Fruit fly (Drosophila melanogaster): Measurements from ENCODE around the gene ND-B22.

The ND-B22 gene

dm6 chr2L:13349237-13349902 lies 21.5 kb downstream of the ND-B22 start:
- TF ChIP-seq CG32006 (GFP tag; optimal IDR thresholded peaks at IDR 0.05) (no peak), Eip78C (GFP tag) (peak; percentile 73), CG3919 (GFP tag; optimal IDR thresholded peaks at IDR 0.05) (no peak)

DNA sequence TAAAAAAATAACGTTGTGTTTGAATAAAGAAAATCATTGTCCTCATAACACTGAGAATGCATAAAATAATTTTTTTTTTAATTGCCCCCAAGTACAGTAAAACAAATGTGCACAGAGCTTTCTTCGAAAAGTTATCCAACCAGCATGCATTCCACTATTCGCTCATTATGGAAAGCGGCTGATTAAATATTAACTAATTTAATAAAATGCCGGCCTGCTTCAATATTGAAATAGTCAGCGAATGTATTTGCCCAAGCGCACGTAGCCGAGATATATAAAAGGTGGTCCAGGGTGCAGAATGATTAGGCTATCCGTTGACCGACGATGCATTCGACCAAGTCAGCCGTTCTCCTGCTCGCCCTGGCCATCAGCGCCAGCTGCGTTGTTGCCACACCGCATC lies 23.4 kb downstream of the ND-B22 start, which contains the start of gene CG16826:
Gene CG16826, plus strand, starts transcription at position 301 of the 400 bp plus-strand sequence.
- TF ChIP-seq Ets96B (tag; optimal IDR thresholded peaks at IDR 0.05) (no peak), fd85E (GFP tag; optimal IDR thresholded peaks at IDR 0.05) (no peak), CG15336 (GFP tag; IDR thresholded peaks at IDR 0.05) (no peak), fkh (GFP tag; optimal IDR thresholded peaks at IDR 0.05) (no peak), acj6 (GFP tag; optimal IDR thresholded peaks at IDR 0.05) (no peak), CG34406 (GFP tag; optimal IDR thresholded peaks at IDR 0.05) (no peak), CG8119 (GFP tag; IDR thresholded peaks at IDR 0.05) (no peak), Sox102F (GFP tag; optimal IDR thresholded peaks at IDR 0.05) (no peak), dsx (GFP tag; optimal IDR thresholded peaks at IDR 0.05; ENCODE audit: poor library complexity, severe bottlenecking) (no peak), achi (GFP tag; optimal IDR thresholded peaks at IDR 0.05) (no peak), Blimp-1 (GFP tag; optimal IDR thresholded peaks at IDR 0.05) (no peak), salr (GFP tag; optimal IDR thresholded peaks at IDR 0.05) (no peak), CG3032 (tag; optimal IDR thresholded peaks at IDR 0.05) (no peak), Gug (GFP tag; IDR thresholded peaks at IDR 0.05) (no peak), ss (GFP tag; optimal IDR thresholded peaks at IDR 0.05) (no peak), esn (GFP tag; optimal IDR thresholded peaks at IDR 0.05) (no peak)

DNA sequence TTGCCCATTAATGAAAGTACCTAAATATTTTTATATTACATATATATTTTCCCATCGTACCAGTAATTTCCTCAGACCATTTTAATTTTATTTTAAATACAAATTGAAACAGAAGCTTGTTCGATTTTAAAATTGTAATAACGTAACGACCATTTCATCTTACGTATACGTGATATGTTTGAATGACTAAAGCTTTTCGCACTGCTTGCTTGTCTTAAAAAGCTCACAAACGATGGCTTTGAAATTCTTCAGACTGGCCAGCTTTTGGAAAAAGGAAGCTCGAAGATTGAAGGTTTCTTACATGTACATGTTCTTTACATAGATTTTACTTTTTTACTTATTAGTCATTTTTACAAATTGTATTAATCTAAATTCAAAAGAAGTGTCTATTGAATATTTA lies 38.2 kb downstream of the ND-B22 start:
- TF ChIP-seq CG11902 (GFP tag; optimal IDR thresholded peaks at IDR 0.05) (no peak), CG34406 (GFP tag; optimal IDR thresholded peaks at IDR 0.05) (no peak), CG11762 (GFP tag; optimal IDR thresholded peaks at IDR 0.05; ENCODE audit: insufficient read depth) (no peak), lz (GFP tag; optimal IDR thresholded peaks at IDR 0.05) (no peak), vri (GFP tag; optimal IDR thresholded peaks at IDR 0.05) (no peak), Sox102F (GFP tag; optimal IDR thresholded peaks at IDR 0.05) (no peak), pdm3 (GFP tag; optimal IDR thresholded peaks at IDR 0.05) (no peak), CG9139 (GFP tag; optimal IDR thresholded peaks at IDR 0.05) (no peak), Gug (GFP tag; IDR thresholded peaks at IDR 0.05) (no peak), ss (GFP tag; optimal IDR thresholded peaks at IDR 0.05) (no peak), CG6276 (GFP tag; optimal IDR thresholded peaks at IDR 0.05) (no peak), salr (GFP tag; optimal IDR thresholded peaks at IDR 0.05) (no peak), Sox15 (GFP tag; optimal IDR thresholded peaks at IDR 0.05) (no peak), Eip75B (GFP tag; optimal IDR thresholded peaks at IDR 0.05) (no peak), Blimp-1 (GFP tag; optimal IDR thresholded peaks at IDR 0.05) (no peak), CG6808 (GFP tag; optimal IDR thresholded peaks at IDR 0.05) (no peak), dsx (GFP tag; optimal IDR thresholded peaks at IDR 0.05; ENCODE audit: poor library complexity, severe bottlenecking) (no peak), CG6163 (GFP tag; IDR thresholded peaks at IDR 0.05) (no peak), cyc (GFP tag; optimal IDR thresholded peaks at IDR 0.05) (no peak)

DNA sequence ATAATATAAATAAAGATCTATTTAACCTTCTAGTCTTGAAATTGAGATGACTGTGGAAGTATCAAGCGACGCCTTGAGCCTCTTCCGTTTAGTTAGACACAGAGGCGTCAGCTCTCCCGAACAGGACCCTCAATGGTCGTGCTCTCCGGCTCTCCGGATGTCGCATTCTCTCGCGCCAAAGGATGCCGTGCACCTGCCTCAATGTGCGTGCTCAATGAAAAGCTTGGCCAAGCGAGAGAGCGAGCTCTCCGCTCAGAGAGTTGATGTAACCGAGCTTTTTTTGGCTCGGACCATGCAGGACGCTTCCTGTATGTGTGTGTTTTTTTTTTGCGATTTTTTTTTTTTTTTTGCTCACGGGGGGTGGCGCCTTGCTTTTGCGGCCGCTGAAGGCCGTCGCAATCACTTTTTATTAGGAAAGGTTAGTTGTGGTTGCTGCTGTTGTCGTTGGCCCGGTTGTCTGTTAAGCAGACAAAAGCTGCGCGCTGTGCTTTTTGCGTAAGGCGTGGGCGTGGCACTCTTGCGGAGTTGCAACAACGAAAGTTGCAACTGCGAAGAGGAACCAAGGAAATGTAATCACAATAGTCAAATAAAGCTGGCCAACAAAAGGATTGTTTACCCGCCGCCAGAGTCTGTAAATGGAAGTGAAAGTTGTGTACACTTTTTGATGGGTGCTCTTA lies 38.9 kb downstream of the ND-B22 start:
- TF ChIP-seq Ets96B (tag; optimal IDR thresholded peaks at IDR 0.05) (no peak), CG16779 (tag; optimal IDR thresholded peaks at IDR 0.05) (peak; percentile 15), CG8119 (GFP tag; IDR thresholded peaks at IDR 0.05) (0 out of 3 replicates have a peak, but pooled peaks have one; percentile 24)
